Fruit fly (Drosophila melanogaster): ENCODE results near the gene Dhc1.

Gene Dhc1

dm6 chr3R:9637361-9637760, 37.1 kb downstream of the Dhc1 start, which contains the start of gene Scm (continued):
- TF ChIP-seq nmo (GFP tag; optimal IDR thresholded peaks at IDR 0.05) = peak; percentile 54
- no peak for TF ChIP-seq salm (tag; optimal IDR thresholded peaks at IDR 0.05)
- TF ChIP-seq phol (tag; optimal IDR thresholded peaks at IDR 0.05) = peak; percentile 100
- no peak for TF ChIP-seq CG18476 (GFP tag; optimal IDR thresholded peaks at IDR 0.05)
- TF ChIP-seq CG17568 (GFP tag; optimal IDR thresholded peaks at IDR 0.05) = no peak
- TF ChIP-seq CG17912 (GFP tag; optimal IDR thresholded peaks at IDR 0.05) = no peak
- no peak for TF ChIP-seq CG10565 (GFP tag; optimal IDR thresholded peaks at IDR 0.05)
- TF ChIP-seq ranshi (GFP tag; IDR thresholded peaks at IDR 0.05) = no peak
- no peak for TF ChIP-seq Asciz (GFP tag; optimal IDR thresholded peaks at IDR 0.05)
- TF ChIP-seq CG10366 (GFP tag; IDR thresholded peaks at IDR 0.05) = no peak
- no peak for TF ChIP-seq Ravus (GFP tag; IDR thresholded peaks at IDR 0.05)
- no peak for TF ChIP-seq CG10959 (GFP tag; IDR thresholded peaks at IDR 0.05)
- peak; percentile 41 for TF ChIP-seq lbe (GFP tag; optimal IDR thresholded peaks at IDR 0.05)
- TF ChIP-seq ato (GFP tag; IDR thresholded peaks at IDR 0.05; ENCODE audit: partially characterized antibody) = peak; percentile 89
- TF ChIP-seq az2 (GFP tag; optimal IDR thresholded peaks at IDR 0.05) = no peak
- no peak for TF ChIP-seq CG8478 (optimal IDR thresholded peaks at IDR 0.05)
- TF ChIP-seq slbo (GFP tag; IDR thresholded peaks at IDR 0.05) = no peak
- no peak for TF ChIP-seq Dip2 (GFP tag; IDR thresholded peaks at IDR 0.05)
- no peak for TF ChIP-seq nau (GFP tag; optimal IDR thresholded peaks at IDR 0.05)
- TF ChIP-seq Deaf1 (tag; optimal IDR thresholded peaks at IDR 0.05) = peak; percentile 25
- TF ChIP-seq CG13775 (GFP tag; optimal IDR thresholded peaks at IDR 0.05) = peak; percentile 1
- no peak; the same call in 2 of the 3 replicates for TF ChIP-seq CG17361 (GFP tag; IDR thresholded peaks at IDR 0.05)
- TF ChIP-seq Kr (GFP tag; optimal IDR thresholded peaks at IDR 0.05) = no peak
- TF ChIP-seq CG11696 (GFP tag; IDR thresholded peaks at IDR 0.05) = no peak
- no peak for TF ChIP-seq CG3163 (GFP tag; optimal IDR thresholded peaks at IDR 0.05)
- TF ChIP-seq sqz (GFP tag; optimal IDR thresholded peaks at IDR 0.05) = no peak
- TF ChIP-seq Camta (GFP tag; optimal IDR thresholded peaks at IDR 0.05) = no peak
- TF ChIP-seq Lpt (GFP tag; optimal IDR thresholded peaks at IDR 0.05) = no peak
- no peak for TF ChIP-seq pita (GFP tag; optimal IDR thresholded peaks at IDR 0.05)
- TF ChIP-seq Hr78 (GFP tag; optimal IDR thresholded peaks at IDR 0.05) = no peak
- TF ChIP-seq sim (GFP tag; IDR thresholded peaks at IDR 0.05) = no peak
- TF ChIP-seq schlank (tag; optimal IDR thresholded peaks at IDR 0.05) = no peak
- no peak for TF ChIP-seq kah (GFP tag; optimal IDR thresholded peaks at IDR 0.05)
- no peak for TF ChIP-seq psq (GFP tag; optimal IDR thresholded peaks at IDR 0.05)
- no peak for TF ChIP-seq CG4707 (GFP tag; optimal IDR thresholded peaks at IDR 0.05)
- TF ChIP-seq Drgx (GFP tag; IDR thresholded peaks at IDR 0.05) = no peak
- peak; percentile 88 for TF ChIP-seq knrl (GFP tag; IDR thresholded peaks at IDR 0.05; ENCODE audit: partially characterized antibody)
- TF ChIP-seq CG31365 (tag; optimal IDR thresholded peaks at IDR 0.05) = no peak
- no peak for TF ChIP-seq CG2199 (GFP tag; IDR thresholded peaks at IDR 0.05)
- TF ChIP-seq CG15696 (tag; optimal IDR thresholded peaks at IDR 0.05) = no peak
- peak; percentile 82 for TF ChIP-seq hb (GFP tag; IDR thresholded peaks at IDR 0.05; ENCODE audit: partially characterized antibody)
- no peak for TF ChIP-seq CG7556 (GFP tag; optimal IDR thresholded peaks at IDR 0.05)
- TF ChIP-seq Ssrp (tag; optimal IDR thresholded peaks at IDR 0.05) = no peak
- TF ChIP-seq nerfin-1 (tag; optimal IDR thresholded peaks at IDR 0.05) = peak; percentile 53
- peak; percentile 97 for TF ChIP-seq Sry-δ (GFP tag; optimal IDR thresholded peaks at IDR 0.05)
- TF ChIP-seq CG9876 (GFP tag; optimal IDR thresholded peaks at IDR 0.05) = peak; percentile 1
- no peak for TF ChIP-seq al (GFP tag; IDR thresholded peaks at IDR 0.05)
- TF ChIP-seq CG2120 (GFP tag; optimal IDR thresholded peaks at IDR 0.05) = no peak
- no peak for TF ChIP-seq CG16863 (GFP tag; optimal IDR thresholded peaks at IDR 0.05)
- TF ChIP-seq CG10654 (GFP tag; optimal IDR thresholded peaks at IDR 0.05) = no peak
- no peak for TF ChIP-seq CG17612 (GFP tag; IDR thresholded peaks at IDR 0.05)
- TF ChIP-seq odd (GFP tag; optimal IDR thresholded peaks at IDR 0.05) = no peak
